Fruit fly (Drosophila melanogaster) whole organism, embryonic: ENCODE results near the gene Hem.
A peak's percentile ranks its signal among the peaks of the same experiment; 100 is the strongest.

Experiments
- Atf3 ChIP-seq: fragments of 200-800 bp; sonication (Bioruptor generic); optimal IDR thresholded peaks from 3 replicates; lab custom pipeline; 2016; ENCODE audit warnings: missing biosample characterization, missing genetic modification characterization
- B-H2 ChIP-seq: fragments of 200-800 bp; sonication (Bioruptor generic); optimal IDR thresholded peaks from 2 replicates; lab custom pipeline; 2018; ENCODE audit warnings: missing biosample characterization, mild to moderate bottlenecking, missing genetic modification characterization
- CG10565 ChIP-seq: fragments of 200-800 bp; sonication (Bioruptor generic); optimal IDR thresholded peaks from 3 replicates; lab custom pipeline; 2016; ENCODE audit warnings: missing biosample characterization, mild to moderate bottlenecking, missing genetic modification characterization
- CG10959 ChIP-seq: fragments of 200-800 bp; sonication (Bioruptor generic); IDR thresholded peaks from 2 replicates; pipeline ENCODE4 v1.3.6; 2022; ENCODE audit warnings: missing biosample characterization, missing genetic modification characterization
- CG11093 ChIP-seq: fragments of 200-800 bp; sonication (Bioruptor generic); IDR thresholded peaks from 3 replicates; pipeline ENCODE4 v1.3.6; 2022; ENCODE audit warnings: missing biosample characterization, missing genetic modification characterization
- CG13296 ChIP-seq: fragments of 200-800 bp; sonication (Bioruptor generic); optimal IDR thresholded peaks from 3 replicates; lab custom pipeline; 2018; ENCODE audit warnings: missing biosample characterization, mild to moderate bottlenecking, missing genetic modification characterization
- CG14441 ChIP-seq: fragments of 200-800 bp; sonication (Bioruptor generic); IDR thresholded peaks from 2 replicates; pipeline ENCODE4 v1.3.6; 2022; ENCODE audit warnings: missing biosample characterization, missing genetic modification characterization
- CG15269 ChIP-seq: fragments of 200-800 bp; sonication (Bioruptor generic); optimal IDR thresholded peaks from 2 replicates; lab custom pipeline; 2018; ENCODE audit warnings: missing biosample characterization, mild to moderate bottlenecking, missing genetic modification characterization, moderate library complexity
- CG1529 ChIP-seq: fragments of 200-800 bp; sonication (Bioruptor generic); optimal IDR thresholded peaks from 3 replicates; lab custom pipeline; 2018; ENCODE audit warnings: missing biosample characterization, missing genetic modification characterization
- CG17568 ChIP-seq: fragments of 200-800 bp; sonication (Bioruptor generic); optimal IDR thresholded peaks from 2 replicates; lab custom pipeline; 2018; ENCODE audit warnings: missing biosample characterization, mild to moderate bottlenecking, missing genetic modification characterization, moderate library complexity
- CG30020 ChIP-seq: fragments of 200-800 bp; optimal IDR thresholded peaks from 2 replicates; lab custom pipeline; 2019; ENCODE audit warnings: missing biosample characterization, mild to moderate bottlenecking, missing genetic modification characterization, moderate library complexity
- CG31388 ChIP-seq: fragments of 200-800 bp; sonication (Bioruptor generic); optimal IDR thresholded peaks from 2 replicates; lab custom pipeline; 2016; ENCODE audit warnings: missing biosample characterization, missing genetic modification characterization
- CG31441 ChIP-seq: fragments of 200-800 bp; sonication (Bioruptor generic); IDR thresholded peaks from 2 replicates; pipeline ENCODE4 v1.3.6; 2022; ENCODE audit warnings: missing biosample characterization, missing genetic modification characterization
- CG33557 ChIP-seq: fragments of 200-800 bp; sonication (Bioruptor generic); optimal IDR thresholded peaks from 2 replicates; lab custom pipeline; 2019; ENCODE audit warnings: missing biosample characterization, mild to moderate bottlenecking, missing genetic modification characterization, moderate library complexity
- CG34422 ChIP-seq: fragments of 200-800 bp; sonication (Bioruptor generic); IDR thresholded peaks from 3 replicates; pipeline ENCODE4 v1.3.6; 2022; ENCODE audit warnings: missing biosample characterization, missing genetic modification characterization
- CG3847 ChIP-seq: fragments of 200-800 bp; sonication (Bioruptor generic); IDR thresholded peaks from 2 replicates; pipeline ENCODE4 v1.3.6; 2022; ENCODE audit warnings: missing biosample characterization, missing genetic modification characterization
- CG4424 ChIP-seq: fragments of 200-800 bp; sonication (Bioruptor generic); optimal IDR thresholded peaks from 3 replicates; lab custom pipeline; 2016; ENCODE audit warnings: missing biosample characterization, missing genetic modification characterization
- CG4820 ChIP-seq: fragments of 200-800 bp; sonication (Bioruptor generic); optimal IDR thresholded peaks from 3 replicates; lab custom pipeline; 2016; ENCODE audit warnings: missing biosample characterization, missing genetic modification characterization
- CG6175 ChIP-seq: fragments of 200-800 bp; sonication (Bioruptor generic); IDR thresholded peaks from 3 replicates; pipeline ENCODE4 v1.3.6; 2022; ENCODE audit warnings: missing biosample characterization, missing genetic modification characterization
- CG6254 ChIP-seq: fragments of 200-800 bp; sonication (Bioruptor generic); optimal IDR thresholded peaks from 3 replicates; lab custom pipeline; 2017; ENCODE audit warnings: mild to moderate bottlenecking, missing biosample characterization, missing genetic modification reagents, missing genetic modification characterization
- CG7271 ChIP-seq: fragments of 200-800 bp; sonication (Bioruptor generic); optimal IDR thresholded peaks from 2 replicates; lab custom pipeline; 2018; ENCODE audit warnings: missing biosample characterization, mild to moderate bottlenecking, missing genetic modification characterization, moderate library complexity
- CG9609 ChIP-seq: fragments of 200-800 bp; sonication (Bioruptor generic); optimal IDR thresholded peaks from 3 replicates; lab custom pipeline; 2016; ENCODE audit warnings: missing biosample characterization, missing genetic modification characterization
- Fer2 ChIP-seq: fragments of 200-800 bp; sonication (Bioruptor generic); optimal IDR thresholded peaks from 2 replicates; lab custom pipeline; 2018; ENCODE audit warnings: missing biosample characterization, mild to moderate bottlenecking, missing genetic modification characterization, moderate library complexity
- Fer3 ChIP-seq: fragments of 200-800 bp; sonication (Bioruptor generic); optimal IDR thresholded peaks from 2 replicates; lab custom pipeline; 2018; ENCODE audit warnings: missing biosample characterization, mild to moderate bottlenecking, missing genetic modification characterization, moderate library complexity
- Hr3 ChIP-seq: fragments of 200-800 bp; sonication (Bioruptor generic); optimal IDR thresholded peaks from 3 replicates; lab custom pipeline; 2016; ENCODE audit warnings: missing biosample characterization, missing genetic modification characterization
- Hr39 ChIP-seq: fragments of >200 bp; optimal IDR thresholded peaks from 2 replicates; lab custom pipeline; 2017
- NFAT ChIP-seq: fragments of 200-800 bp; sonication (Bioruptor generic); IDR thresholded peaks from 2 replicates; pipeline ENCODE4 v1.3.6; 2022; ENCODE audit warnings: missing biosample characterization, missing genetic modification characterization
- Sox100B ChIP-seq: fragments of 200-800 bp; sonication (Bioruptor generic); optimal IDR thresholded peaks from 3 replicates; lab custom pipeline; 2018; ENCODE audit warnings: missing biosample characterization, mild to moderate bottlenecking, missing genetic modification characterization
- Ssrp ChIP-seq: fragments of 200-800 bp; sonication (Bioruptor generic); optimal IDR thresholded peaks from 2 replicates; lab custom pipeline; 2018; ENCODE audit warnings: missing biosample characterization, mild to moderate bottlenecking, missing genetic modification characterization, moderate library complexity
- Stat92E ChIP-seq, 3 experiments: fragments of >200 bp in 2 of 3; fragments of 200-800 bp in 1 of 3; sonication (Bioruptor generic) in 1 of 3; optimal IDR thresholded peaks; 2 replicates each; lab custom pipeline; 2017 to 2019; ENCODE audit warnings: missing biosample characterization in 3 of 3, missing genetic modification characterization in 3 of 3, mild to moderate bottlenecking in 1 of 3, moderate library complexity in 1 of 3
- Tbp ChIP-seq: fragments of >200 bp; optimal IDR thresholded peaks from 2 replicates; lab custom pipeline; 2018; ENCODE audit warnings: missing biosample characterization, missing genetic modification characterization
- ara ChIP-seq: fragments of 200-800 bp; sonication (Bioruptor generic); IDR thresholded peaks from 2 replicates; pipeline ENCODE4 v1.3.6; 2022; ENCODE audit warnings: missing biosample characterization, missing genetic modification characterization
- bbx ChIP-seq: fragments of 200-800 bp; sonication (Bioruptor generic); IDR thresholded peaks from 2 replicates; pipeline ENCODE4 v1.3.6; 2022; ENCODE audit warnings: missing biosample characterization, missing genetic modification characterization; ENCODE audit not compliant: partially characterized antibody
- btn ChIP-seq: fragments of 200-800 bp; sonication (Bioruptor generic); optimal IDR thresholded peaks from 2 replicates; lab custom pipeline; 2016; ENCODE audit warnings: missing biosample characterization, missing genetic modification characterization
- cato ChIP-seq: fragments of 200-800 bp; sonication (Bioruptor generic); optimal IDR thresholded peaks from 2 replicates; lab custom pipeline; 2016; ENCODE audit warnings: missing biosample characterization, missing genetic modification characterization, borderline replicate concordance
- cg ChIP-seq: fragments of 200-800 bp; sonication (Bioruptor generic); optimal IDR thresholded peaks from 3 replicates; lab custom pipeline; 2019; ENCODE audit warnings: missing biosample characterization, mild to moderate bottlenecking, missing genetic modification characterization, moderate library complexity
- chm ChIP-seq: fragments of 200-800 bp; sonication (Bioruptor generic); IDR thresholded peaks from 2 replicates; pipeline ENCODE4 v1.3.6; 2022; ENCODE audit warnings: missing biosample characterization, missing genetic modification characterization
- dan ChIP-seq: fragments of 200-800 bp; sonication (Bioruptor generic); IDR thresholded peaks from 2 replicates; pipeline ENCODE4 v1.3.6; 2022; ENCODE audit warnings: missing biosample characterization, missing genetic modification characterization
- dati ChIP-seq: fragments of 200-800 bp; sonication (Bioruptor generic); IDR thresholded peaks from 2 replicates; pipeline ENCODE4 v1.3.6; 2022; ENCODE audit warnings: missing biosample characterization, missing genetic modification characterization
- ems ChIP-seq: fragments of 200-800 bp; sonication (Bioruptor generic); optimal IDR thresholded peaks from 3 replicates; lab custom pipeline; 2016; ENCODE audit warnings: missing biosample characterization, missing genetic modification characterization
- fd3F ChIP-seq: fragments of 200-800 bp; sonication (Bioruptor generic); optimal IDR thresholded peaks from 2 replicates; lab custom pipeline; 2018; ENCODE audit warnings: missing biosample characterization, mild to moderate bottlenecking, missing genetic modification characterization, moderate library complexity
- grn ChIP-seq: fragments of 200-800 bp; sonication (Bioruptor generic); optimal IDR thresholded peaks from 3 replicates; lab custom pipeline; 2017; ENCODE audit warnings: missing biosample characterization, missing genetic modification characterization
- jing ChIP-seq: fragments of 200-800 bp; sonication (Bioruptor generic); optimal IDR thresholded peaks from 2 replicates; lab custom pipeline; 2018; ENCODE audit warnings: missing biosample characterization, mild to moderate bottlenecking, missing genetic modification characterization
- lmd ChIP-seq: fragments of 200-800 bp; sonication (Bioruptor generic); IDR thresholded peaks from 2 replicates; pipeline ENCODE4 v1.3.6; 2022; ENCODE audit warnings: missing biosample characterization, missing genetic modification characterization
- mld ChIP-seq: fragments of 200-800 bp; sonication (Bioruptor generic); IDR thresholded peaks from 3 replicates; pipeline ENCODE4 v1.3.6; 2022; ENCODE audit warnings: missing biosample characterization, missing genetic modification characterization; ENCODE audit not compliant: partially characterized antibody
- onecut ChIP-seq: fragments of 200-800 bp; sonication (Bioruptor generic); IDR thresholded peaks from 2 replicates; pipeline ENCODE4 v1.3.6; 2022; ENCODE audit warnings: missing biosample characterization, missing genetic modification characterization
- pfk ChIP-seq: fragments of 200-800 bp; sonication (Bioruptor generic); optimal IDR thresholded peaks from 2 replicates; lab custom pipeline; 2018; ENCODE audit warnings: missing biosample characterization, mild to moderate bottlenecking, missing genetic modification characterization, moderate library complexity
- stwl ChIP-seq: fragments of 200-800 bp; sonication (Bioruptor generic); optimal IDR thresholded peaks from 3 replicates; lab custom pipeline; 2018; ENCODE audit warnings: missing biosample characterization, mild to moderate bottlenecking, missing genetic modification characterization, moderate library complexity
- tup ChIP-seq: fragments of 200-800 bp; sonication (Bioruptor generic); optimal IDR thresholded peaks from 2 replicates; lab custom pipeline; 2016; ENCODE audit warnings: missing biosample characterization, mild to moderate bottlenecking, missing genetic modification characterization, moderate library complexity
- unpg ChIP-seq: fragments of 200-800 bp; sonication (Bioruptor generic); optimal IDR thresholded peaks from 3 replicates; lab custom pipeline; 2018; ENCODE audit warnings: missing biosample characterization, mild to moderate bottlenecking, missing genetic modification characterization, moderate library complexity
- usp ChIP-seq: fragments of >200 bp; optimal IDR thresholded peaks from 2 replicates; lab custom pipeline; 2017; ENCODE audit warnings: missing biosample characterization, missing genetic modification characterization
- zen2 ChIP-seq: fragments of 200-800 bp; sonication (Bioruptor generic); IDR thresholded peaks from 3 replicates; pipeline ENCODE4 v1.3.6; 2022; ENCODE audit warnings: missing biosample characterization, missing genetic modification characterization; ENCODE audit not compliant: partially characterized antibody

Hem gene

dm6 chr3L:22276614-22277013 is 11.4 kb downstream of the Hem start (continued):
- TF ChIP-seq mld (GFP tag; lab: Robert Waterston, UW), result no peak
- TF ChIP-seq tup, result no peak
- TF ChIP-seq CG15269 (tag; lab: Kevin White, UChicago), result peak; percentile 65
- TF ChIP-seq Ssrp (tag; lab: Kevin White, UChicago), result peak; percentile 10
- TF ChIP-seq Stat92E (GFP tag; optimal IDR thresholded peaks at IDR 0.05; lab: Kevin White, UChicago), result no peak
- TF ChIP-seq CG13296, result no peak
- no peak; the same call in 1 of the 2 replicates for TF ChIP-seq NFAT (GFP tag; lab: Robert Waterston, UW)
- no peak for TF ChIP-seq CG17568 (GFP tag; lab: Kevin White, UChicago)
- no peak for TF ChIP-seq Hr39
- no peak for TF ChIP-seq CG1529 (GFP tag; lab: Kevin White, UChicago)
- TF ChIP-seq CG7271, result no peak
- TF ChIP-seq CG4424 (GFP tag; lab: Kevin White, UChicago), result peak; percentile 13
- TF ChIP-seq bbx (GFP tag; lab: Robert Waterston, UW), result no peak
- no peak for TF ChIP-seq zen2
- TF ChIP-seq cg (GFP tag; lab: Kevin White, UChicago), result no peak
- no peak for TF ChIP-seq ems (GFP tag; lab: Kevin White, UChicago)
- no peak for TF ChIP-seq CG10959 (GFP tag; lab: Robert Waterston, UW)
- TF ChIP-seq Fer3 (tag; lab: Kevin White, UChicago), result peak; percentile 12
- no peak for TF ChIP-seq CG6175 (GFP tag; lab: Robert Waterston, UW)
- peak; percentile 37 for TF ChIP-seq CG9609 (GFP tag; lab: Kevin White, UChicago)
- TF ChIP-seq btn (GFP tag; lab: Kevin White, UChicago), result no peak
- TF ChIP-seq lmd (GFP tag; lab: Robert Waterston, UW), result peak; percentile 70
- TF ChIP-seq Tbp (GFP tag; lab: Kevin White, UChicago), result no peak
- TF ChIP-seq cato, result no peak
- TF ChIP-seq onecut (GFP tag; lab: Robert Waterston, UW), result no peak; the same call in 1 of the 2 replicates
- no peak for TF ChIP-seq CG11093
- TF ChIP-seq CG31388 (GFP tag; lab: Kevin White, UChicago), result no peak
- no peak for TF ChIP-seq dan (GFP tag; lab: Robert Waterston, UW)
- TF ChIP-seq CG10565, result no peak
- TF ChIP-seq CG3847 (GFP tag; lab: Robert Waterston, UW), result peak; percentile 61
- TF ChIP-seq grn, result no peak
- TF ChIP-seq unpg (GFP tag; lab: Kevin White, UChicago), result peak; percentile 59
- TF ChIP-seq ara (GFP tag; lab: Robert Waterston, UW), result no peak
- TF ChIP-seq dati (GFP tag; lab: Robert Waterston, UW), result no peak
- peak; percentile 44; the same call in 1 of the 2 replicates for TF ChIP-seq CG14441
- peak; percentile 49 for TF ChIP-seq fd3F (GFP tag; lab: Kevin White, UChicago)
- no peak for TF ChIP-seq CG4820 (GFP tag; lab: Kevin White, UChicago)
- no peak for TF ChIP-seq chm (GFP tag; lab: Robert Waterston, UW)
- no peak for TF ChIP-seq CG31441 (GFP tag; lab: Robert Waterston, UW)
- TF ChIP-seq B-H2 (GFP tag; lab: Kevin White, UChicago), result no peak
- peak; percentile 51; the same call in 2 of the 3 replicates for TF ChIP-seq CG34422 (GFP tag; lab: Robert Waterston, UW)
- no peak for TF ChIP-seq Hr3 (GFP tag; lab: Kevin White, UChicago)
- no peak for TF ChIP-seq CG6254
- no peak for TF ChIP-seq CG30020 (tag; lab: Kevin White, UChicago)
- TF ChIP-seq Atf3 (GFP tag; lab: Kevin White, UChicago), result no peak
- no peak for TF ChIP-seq usp
- TF ChIP-seq Sox100B, result no peak
- TF ChIP-seq stwl (tag; lab: Kevin White, UChicago), result no peak
- TF ChIP-seq CG33557, result no peak
- no peak for TF ChIP-seq jing (GFP tag; lab: Kevin White, UChicago)
- TF ChIP-seq pfk (GFP tag; lab: Kevin White, UChicago), result no peak
- peak; percentile 11 for TF ChIP-seq Fer2 (tag; lab: Kevin White, UChicago)
